Worm (Caenorhabditis elegans): Measurements from ENCODE around the gene clec-47.

The clec-47 gene

DNA sequence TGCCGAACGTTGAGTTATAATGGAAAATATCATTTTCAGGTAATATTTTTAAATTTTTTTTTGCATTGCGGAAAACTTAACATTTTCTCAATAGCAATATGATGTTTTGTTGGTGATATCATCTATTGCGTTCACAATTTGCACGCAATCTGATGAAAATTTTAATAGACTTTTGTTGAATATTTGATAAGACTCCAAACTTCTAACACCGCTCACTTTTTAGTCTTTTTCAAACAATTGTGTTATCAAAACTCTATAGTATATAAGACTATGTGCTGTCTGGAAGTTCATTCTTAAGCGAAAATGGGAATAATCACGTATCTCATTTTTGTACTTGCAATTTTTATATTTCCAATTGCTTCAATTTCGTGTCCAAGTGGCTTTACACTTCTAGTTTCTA is at the start of gene clec-47:
Gene clec-47 (plus strand): TSS at position 301 of the 400 bp plus-strand sequence.
- no peak for TF ChIP-seq unc-62 (GFP tag; optimal IDR thresholded peaks at IDR 0.05)

- no peak for TF ChIP-seq unc-62 (GFP tag; optimal IDR thresholded peaks at IDR 0.05)
These were observed 48.1 kb upstream of the clec-47 start, which contains the start of gene srj-27 for ce11 chrV:15127413-15127812. srj-27 (minus strand) TSS chrV:15127513.

DNA sequence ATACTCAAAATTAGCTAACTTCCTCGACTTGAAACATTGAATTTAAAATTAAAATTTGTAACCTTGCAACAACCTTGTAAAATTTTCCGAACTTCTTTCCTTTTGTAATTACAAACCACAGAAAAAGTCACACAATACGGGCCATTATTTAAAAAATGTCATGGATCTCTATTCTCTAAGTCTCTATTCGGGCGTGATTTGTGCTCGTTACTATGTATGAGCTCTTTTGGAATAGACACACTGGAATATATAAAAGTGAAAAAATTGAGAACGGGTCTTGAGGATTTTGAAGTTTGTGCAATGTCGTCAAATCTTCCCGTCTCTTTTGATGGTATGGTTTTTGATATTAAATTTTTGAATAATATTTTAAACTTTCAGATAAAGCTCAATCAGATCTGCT is 47.6 kb upstream of the clec-47 start, which contains the start of gene srr-7:
Gene srr-7 (plus strand): TSS at position 301 of the 400 bp plus-strand sequence.
- no peak for TF ChIP-seq unc-62 (GFP tag; optimal IDR thresholded peaks at IDR 0.05)

DNA sequence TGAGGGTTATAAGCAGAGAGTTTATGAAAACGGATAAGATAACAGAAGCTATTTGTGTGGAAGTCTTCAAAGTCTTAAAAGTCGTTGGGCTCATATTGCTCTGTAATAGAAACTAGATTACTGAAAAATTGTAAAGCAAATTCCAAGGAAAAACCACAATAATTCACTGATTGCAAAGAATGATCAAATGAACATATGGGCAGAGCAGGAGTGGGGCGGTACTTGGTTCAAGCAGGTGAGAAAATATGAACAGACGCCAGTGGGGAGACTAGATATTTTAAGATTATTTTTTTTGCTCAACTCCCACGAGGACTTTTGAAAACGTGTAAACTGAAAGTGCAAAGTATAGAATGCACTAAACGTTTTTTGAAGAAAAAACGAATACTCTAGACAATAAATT is 43.1 kb upstream of the clec-47 start, which contains the start of gene str-171:
Gene str-171 (minus strand): TSS at position 101 of the 400 bp plus-strand sequence.
- TF ChIP-seq unc-62 (GFP tag; optimal IDR thresholded peaks at IDR 0.05) = no peak

- TF ChIP-seq unc-62 (GFP tag; optimal IDR thresholded peaks at IDR 0.05) = no peak
These were observed 41.7 kb upstream of the clec-47 start for ce11 chrV:15133812-15134211.

ce11 chrV:15136772-15137171 is 38.8 kb upstream of the clec-47 start, which contains the start of gene aipl-1:
aipl-1 (minus strand) TSS chrV:15136801.
- TF ChIP-seq unc-62 (GFP tag; optimal IDR thresholded peaks at IDR 0.05) = no peak

- TF ChIP-seq unc-62 (GFP tag; optimal IDR thresholded peaks at IDR 0.05) = no peak
These were observed 35.7 kb upstream of the clec-47 start for ce11 chrV:15139811-15140210.

- TF ChIP-seq unc-62 (GFP tag; optimal IDR thresholded peaks at IDR 0.05) = no peak
These were observed 35.3 kb upstream of the clec-47 start, which contains the start of gene K08F9.3 for ce11 chrV:15140247-15140646. K08F9.3 (plus strand) TSS chrV:15140547.

ce11 chrV:15143285-15143684 is 32.3 kb upstream of the clec-47 start, which contains the start of gene K08F9.1:
K08F9.1 (minus strand) TSS chrV:15143385.
- no peak for TF ChIP-seq unc-62 (GFP tag; optimal IDR thresholded peaks at IDR 0.05)

DNA sequence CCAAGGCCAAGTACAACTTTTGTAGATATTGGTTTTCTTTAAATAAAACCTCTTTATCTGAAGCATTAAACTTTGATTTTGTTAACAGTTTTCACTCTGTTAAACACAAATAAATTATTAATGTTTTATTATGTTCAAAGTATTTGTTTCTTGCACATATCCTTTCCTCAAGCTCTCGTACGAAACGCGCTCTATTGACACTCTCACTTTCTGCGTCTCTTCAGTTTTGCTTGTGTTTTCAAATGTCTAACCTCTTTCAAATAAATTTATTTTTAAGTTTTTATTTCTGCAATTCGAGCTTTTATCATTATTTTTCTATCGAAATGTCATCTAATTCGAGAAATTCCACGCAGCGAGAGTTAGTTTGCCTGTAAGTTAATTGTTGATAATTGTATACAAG is 31.8 kb upstream of the clec-47 start, which contains the start of gene K08F9.4:
Gene K08F9.4 (plus strand): TSS at position 222 of the 400 bp plus-strand sequence.
- no peak for TF ChIP-seq unc-62 (GFP tag; optimal IDR thresholded peaks at IDR 0.05)

DNA sequence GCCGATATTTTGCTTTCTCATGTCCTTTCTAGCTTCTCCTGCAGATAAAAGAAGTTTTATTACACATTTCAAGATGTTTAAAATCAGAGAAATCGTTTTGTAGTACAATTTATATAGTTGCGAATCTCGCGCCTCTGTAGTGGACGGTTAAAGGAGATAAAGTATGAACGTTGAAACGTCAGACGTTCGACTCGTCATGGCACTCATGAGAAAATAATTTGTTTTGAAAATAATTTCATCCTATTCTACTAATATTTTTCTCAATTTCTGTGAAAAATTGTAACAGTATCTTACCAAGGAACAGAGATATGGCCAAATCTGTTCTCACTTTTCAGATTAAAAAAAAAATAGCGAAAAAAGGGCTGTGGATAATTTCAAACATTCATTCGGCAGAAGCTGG is 27.8 kb upstream of the clec-47 start, which contains the start of gene T09F5.20:
Gene T09F5.20 (minus strand): TSS at position 101 of the 400 bp plus-strand sequence.
- no peak for TF ChIP-seq unc-62 (GFP tag; optimal IDR thresholded peaks at IDR 0.05)

- no peak for TF ChIP-seq unc-62 (GFP tag; optimal IDR thresholded peaks at IDR 0.05)
These were observed 26.8 kb upstream of the clec-47 start, which contains the start of gene T09F5.1 for ce11 chrV:15148800-15149199. T09F5.1 (plus strand) TSS chrV:15149100.

DNA sequence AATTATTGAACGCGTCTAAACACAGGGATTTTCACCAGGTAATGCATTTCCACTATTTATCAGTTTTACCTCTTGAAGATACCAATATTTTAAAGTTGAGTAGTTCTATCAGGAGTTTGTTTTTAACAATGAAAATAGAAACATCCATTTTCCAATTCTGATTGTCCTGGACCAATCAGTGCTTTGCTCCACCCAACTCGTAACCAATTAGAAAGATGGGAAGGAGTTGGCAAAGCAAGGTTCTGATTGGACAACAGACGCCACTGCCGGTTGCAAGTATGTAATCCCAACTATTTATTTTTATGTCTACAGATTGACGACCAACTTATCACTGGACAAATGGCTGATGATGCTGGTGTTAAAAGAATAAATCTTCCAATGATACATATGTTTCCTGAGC is 25.4 kb upstream of the clec-47 start:
- no peak for TF ChIP-seq unc-62 (GFP tag; optimal IDR thresholded peaks at IDR 0.05)

- no peak for TF ChIP-seq unc-62 (GFP tag; optimal IDR thresholded peaks at IDR 0.05)
These were observed 24.9 kb upstream of the clec-47 start, which contains the start of gene T09F5.2 for ce11 chrV:15150661-15151060. T09F5.2 (plus strand) TSS chrV:15150961.

- TF ChIP-seq unc-62 (GFP tag; optimal IDR thresholded peaks at IDR 0.05) = no peak
These were observed 23.5 kb upstream of the clec-47 start for ce11 chrV:15152010-15152409.

DNA sequence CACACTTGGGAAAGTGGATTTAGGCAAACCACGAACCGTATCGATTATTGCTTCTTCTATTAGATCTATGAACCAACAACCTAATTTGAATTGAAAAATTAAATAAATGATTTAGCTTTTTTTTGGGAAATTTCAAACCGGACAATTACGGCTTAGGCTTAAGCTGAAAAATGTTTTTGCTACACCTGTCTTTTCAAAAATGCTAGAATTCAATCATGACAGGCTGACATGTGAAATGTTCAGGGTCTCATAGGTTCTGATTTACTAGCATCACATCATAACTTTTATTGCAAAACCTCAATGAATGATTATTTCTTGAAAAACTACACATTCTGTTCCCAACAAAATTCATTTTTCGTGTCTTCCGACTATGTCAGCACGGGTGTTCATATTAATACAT is 22.3 kb upstream of the clec-47 start, which contains the start of gene srh-55:
Gene srh-55 (plus strand): TSS at position 301 of the 400 bp plus-strand sequence.
- TF ChIP-seq unc-62 (GFP tag; optimal IDR thresholded peaks at IDR 0.05) = no peak

DNA sequence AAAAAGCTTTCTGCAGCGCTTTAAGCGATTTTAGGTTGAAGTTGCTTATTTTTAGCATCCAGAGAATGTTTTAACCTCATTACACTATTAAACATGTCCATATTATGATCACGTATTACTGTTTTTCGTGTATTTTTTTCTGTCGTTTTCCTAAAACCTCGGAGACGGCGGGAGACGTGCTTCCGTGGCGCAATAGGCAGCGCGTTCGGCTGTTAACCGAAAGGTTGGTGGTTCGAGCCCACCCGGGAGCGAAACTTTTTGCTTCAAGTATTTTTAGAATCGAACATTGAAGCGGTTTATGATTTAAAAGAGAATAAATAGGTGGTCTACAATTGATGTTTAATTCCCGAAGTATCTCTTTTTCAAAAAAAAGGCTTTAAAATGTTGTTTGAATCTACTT is 19.1 kb upstream of the clec-47 start:
- TF ChIP-seq unc-62 (GFP tag; optimal IDR thresholded peaks at IDR 0.05) = no peak

Data from whole organism, dauer.